Fruit fly (Drosophila melanogaster) S2 (cell line): ENCODE data around the gene CG13912.

Experiments used
- CG8478 ChIP-seq: fragments of >200 bp; optimal IDR thresholded peaks from 2 replicates; lab custom pipeline; 2018
- CTCF ChIP-seq, 2 experiments: fragments of >200 bp; optimal IDR thresholded peaks; 2 replicates each; lab custom pipeline; 2018

dm6 chr3L:1216460-1216859 lies 27.1 kb downstream of the CG13912 start:
- TF ChIP-seq CTCF (optimal IDR thresholded peaks at IDR 0.05; lab: Kevin White, UChicago) (no peak), CG8478 (no peak)
